Worm (Caenorhabditis elegans) whole organism, L4 larva: ENCODE measurements around the gene egl-1.

Source experiments
- ama-1 ChIP-seq: fragments of 150-350 bp; optimal IDR thresholded peaks from 2 replicates; lab custom pipeline; 2014; ENCODE audit warnings: inconsistent platforms, mixed read lengths
- ceh-28 ChIP-seq: fragments of 150-350 bp; optimal IDR thresholded peaks from 2 replicates; lab custom pipeline; 2014; ENCODE audit warnings: missing biosample characterization, missing genetic modification reagents, missing genetic modification characterization
- egl-27 ChIP-seq: sonication (generic microtip); optimal IDR thresholded peaks from 3 replicates; lab custom pipeline; 2017; ENCODE audit warnings: missing biosample characterization, missing genetic modification reagents, missing genetic modification characterization
- hif-1 ChIP-seq, 2 experiments: sonication (generic microtip); optimal IDR thresholded peaks; 2 replicates each; lab custom pipeline; 2016 to 2017; ENCODE audit warnings: missing compliant biosample characterization in 2 of 2, missing genetic modification characterization in 2 of 2, missing genetic modification reagents in 2 of 2, missing genotype in 2 of 2, mild to moderate bottlenecking in 1 of 2
- lim-7 ChIP-seq: fragments of 200-800 bp; sonication (Bioruptor generic); IDR thresholded peaks from 2 replicates; pipeline ENCODE4 v1.3.6; 2022; ENCODE audit warnings: missing genetic modification characterization, missing compliant biosample characterization
- lsy-2 ChIP-seq, 2 experiments: fragments of 150-350 bp in 1 of 2; sonication (generic microtip) in 1 of 2; optimal IDR thresholded peaks; 2 replicates each; lab custom pipeline; 2014 to 2017; ENCODE audit warnings: missing biosample characterization in 2 of 2, missing genetic modification characterization in 2 of 2
- sdz-12 ChIP-seq: fragments of 200-800 bp; sonication (Bioruptor generic); optimal IDR thresholded peaks from 2 replicates; lab custom pipeline; 2018; ENCODE audit warnings: mild to moderate bottlenecking, missing genetic modification characterization, missing compliant biosample characterization
- skn-1 ChIP-seq: fragments of 150-350 bp; optimal IDR thresholded peaks from 2 replicates; lab custom pipeline; 2014; ENCODE audit warnings: missing biosample characterization, missing genetic modification characterization
- unc-130 ChIP-seq: sonication (generic microtip); optimal IDR thresholded peaks from 2 replicates; lab custom pipeline; 2016; ENCODE audit warnings: missing genetic modification reagents, missing genetic modification characterization, missing compliant biosample characterization
- unc-62 ChIP-seq, 3 experiments: fragments of 150-350 bp in 1 of 3; sonication (generic microtip); optimal IDR thresholded peaks in 2 of 3; peaks in 1 of 3; 1 replicate in 1 of 3; 2 replicates in 2 of 3; lab custom pipeline; 2014 to 2017; ENCODE audit warnings: missing biosample characterization in 3 of 3, missing genetic modification characterization in 3 of 3, missing genetic modification reagents in 3 of 3, missing genotype in 1 of 3
- zag-1 ChIP-seq: fragments of 150-350 bp; optimal IDR thresholded peaks from 2 replicates; lab custom pipeline; 2014; ENCODE audit warnings: missing biosample characterization, missing genetic modification characterization

DNA sequence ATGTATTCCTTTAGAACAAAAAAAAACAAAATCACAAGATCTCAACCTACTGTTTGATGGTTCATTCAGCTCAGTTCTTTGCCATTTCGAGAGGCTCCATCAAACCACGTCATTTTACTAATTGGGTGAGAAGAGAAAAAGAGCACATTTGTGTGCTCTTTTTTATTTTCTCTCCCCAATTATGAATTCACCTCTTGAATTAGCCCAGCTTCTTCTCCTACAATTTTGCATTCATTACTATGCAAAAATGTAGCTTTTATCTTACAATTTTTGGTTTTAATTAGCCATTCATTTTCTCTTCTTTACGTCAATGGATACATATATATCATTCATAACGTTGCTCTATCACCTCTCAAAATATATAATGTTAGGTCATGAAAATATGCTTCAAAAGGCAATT is 26.5 kb downstream of the egl-1 start:
- TF ChIP-seq unc-130 (GFP tag; lab: Kevin White, UChicago) (no peak), skn-1 (no peak), lim-7 (GFP tag; lab: Robert Waterston, UW) (no peak), unc-62 (GFP tag; optimal IDR thresholded peaks at IDR 0.05 in 1 of 2; lab: Kevin White, UChicago) (no peak), unc-62 (tag; optimal IDR thresholded peaks at IDR 0.05; lab: Kevin White, UChicago) (no peak), hif-1 (tag; optimal IDR thresholded peaks at IDR 0.05; lab: Kevin White, UChicago) (no peak), ama-1 (lab: Kevin White, UChicago) (no peak), lsy-2 (tag; optimal IDR thresholded peaks at IDR 0.05; lab: Kevin White, UChicago) (no peak), egl-27 (tag; lab: Kevin White, UChicago) (no peak), ceh-28 (tag; lab: Kevin White, UChicago) (no peak), zag-1 (no peak), sdz-12 (GFP tag; lab: Kevin White, UChicago) (no peak)
